Comparison of ENCODE assay signal across 2 fruit fly cellular contexts in genomic region chr2L:13367378-13367777, dm6.
TF ChIP-seq lines count a peak whose summit lies in the region.

Tap42 (plus strand) TSS chr2L:13367617.

TF ChIP-seq in whole organism, embryonic, 481 proteins besides CTCF, POLR2A, EP300 and RAD21 (continued from another document and continues in another):
- TF ChIP-seq bsh (GFP tag; optimal IDR thresholded peaks at IDR 0.05; lab: Kevin White, UChicago) (peak in 1 of 2 experiments; percentile 13), gfzf (GFP tag; optimal IDR thresholded peaks at IDR 0.05; lab: Kevin White, UChicago) (peak; percentile 20), CG18764 (GFP tag; optimal IDR thresholded peaks at IDR 0.05; lab: Kevin White, UChicago) (no peak), CG2120 (GFP tag; optimal IDR thresholded peaks at IDR 0.05; lab: Kevin White, UChicago) (peak; percentile 62), Gug (GFP tag; IDR thresholded peaks at IDR 0.05; lab: Robert Waterston, UW) (no peak), CG13123 (GFP tag; optimal IDR thresholded peaks at IDR 0.05; lab: Kevin White, UChicago) (no peak), ftz-f1 (GFP tag; optimal IDR thresholded peaks at IDR 0.05; lab: Kevin White, UChicago) (no peak), sqz (GFP tag; optimal IDR thresholded peaks at IDR 0.05; lab: Kevin White, UChicago) (no peak), CG1602 (GFP tag; optimal IDR thresholded peaks at IDR 0.05; lab: Kevin White, UChicago) (peak; percentile 4), tll (GFP tag; optimal IDR thresholded peaks at IDR 0.05; lab: Kevin White, UChicago) (no peak), CkIIα-i1 (GFP tag; IDR thresholded peaks at IDR 0.05; lab: Robert Waterston, UW) (no peak), Jarid2 (GFP tag; optimal IDR thresholded peaks at IDR 0.05; lab: Kevin White, UChicago) (no peak), Hmx (GFP tag; optimal IDR thresholded peaks at IDR 0.05; lab: Kevin White, UChicago) (no peak), Sin3A (optimal IDR thresholded peaks at IDR 0.05; lab: Kevin White, UChicago) (no peak), CG31441 (GFP tag; IDR thresholded peaks at IDR 0.05; lab: Robert Waterston, UW) (no peak), CG10565 (GFP tag; optimal IDR thresholded peaks at IDR 0.05; lab: Kevin White, UChicago) (no peak), ac (GFP tag; optimal IDR thresholded peaks at IDR 0.05; lab: Kevin White, UChicago) (no peak), CG4820 (GFP tag; optimal IDR thresholded peaks at IDR 0.05; lab: Kevin White, UChicago) (no peak), PHDP (tag; optimal IDR thresholded peaks at IDR 0.05; lab: Kevin White, UChicago) (peak; percentile 46), CG8281 (tag; optimal IDR thresholded peaks at IDR 0.05; lab: Kevin White, UChicago) (no peak), CG10654 (GFP tag; optimal IDR thresholded peaks at IDR 0.05; lab: Kevin White, UChicago) (no peak), Sox102F (GFP tag; optimal IDR thresholded peaks at IDR 0.05; lab: Kevin White, UChicago) (no peak), fd64A (GFP tag; optimal IDR thresholded peaks at IDR 0.05; lab: Kevin White, UChicago) (no peak), CG14014 (GFP tag; IDR thresholded peaks at IDR 0.05; lab: Robert Waterston, UW) (no peak), pb (GFP tag; optimal IDR thresholded peaks at IDR 0.05; lab: Kevin White, UChicago) (no peak), Oli (tag; optimal IDR thresholded peaks at IDR 0.05; lab: Kevin White, UChicago) (no peak), CG9876 (GFP tag; optimal IDR thresholded peaks at IDR 0.05; lab: Kevin White, UChicago) (no peak), CG3163 (GFP tag; optimal IDR thresholded peaks at IDR 0.05; lab: Kevin White, UChicago) (no peak), CG15479 (GFP tag; optimal IDR thresholded peaks at IDR 0.05; lab: Kevin White, UChicago) (peak; percentile 24), disco-r (GFP tag; optimal IDR thresholded peaks at IDR 0.05; lab: Kevin White, UChicago) (no peak), CG15011 (GFP tag; optimal IDR thresholded peaks at IDR 0.05; lab: Kevin White, UChicago) (no peak), MTF-1 (GFP tag; optimal IDR thresholded peaks at IDR 0.05; lab: Kevin White, UChicago; ENCODE audit: borderline replicate concordance) (no peak), Ets65A (GFP tag; lab: Kevin White, UChicago) (no peak), dmrt11E (tag; optimal IDR thresholded peaks at IDR 0.05; lab: Kevin White, UChicago) (no peak), slbo (GFP tag; IDR thresholded peaks at IDR 0.05; lab: Robert Waterston, UW) (no peak), CG6683 (GFP tag; optimal IDR thresholded peaks at IDR 0.05; lab: Kevin White, UChicago) (no peak), Lhr (GFP tag; optimal IDR thresholded peaks at IDR 0.05; lab: Kevin White, UChicago) (no peak), ERR (GFP tag; optimal IDR thresholded peaks at IDR 0.05; lab: Kevin White, UChicago) (no peak), CG15601 (tag; optimal IDR thresholded peaks at IDR 0.05; lab: Kevin White, UChicago) (peak; percentile 1), bbx (GFP tag; IDR thresholded peaks at IDR 0.05; lab: Robert Waterston, UW; ENCODE audit: partially characterized antibody) (no peak), gce (GFP tag; IDR thresholded peaks at IDR 0.05; lab: Robert Waterston, UW) (no peak), CG12155 (GFP tag; optimal IDR thresholded peaks at IDR 0.05; lab: Kevin White, UChicago) (peak; percentile 22), da (GFP tag; optimal IDR thresholded peaks at IDR 0.05; lab: Kevin White, UChicago) (no peak), CG33557 (GFP tag; optimal IDR thresholded peaks at IDR 0.05; lab: Kevin White, UChicago) (no peak), nmo (GFP tag; optimal IDR thresholded peaks at IDR 0.05; lab: Kevin White, UChicago) (peak; percentile 20), D19A (tag; optimal IDR thresholded peaks at IDR 0.05; lab: Kevin White, UChicago) (no peak), sens (GFP tag; lab: Kevin White, UChicago) (peak; percentile 61), CG4854 (GFP tag; optimal IDR thresholded peaks at IDR 0.05; lab: Kevin White, UChicago) (no peak), pan (optimal IDR thresholded peaks at IDR 0.05; lab: Kevin White, UChicago) (no peak), pan (GFP tag; optimal IDR thresholded peaks at IDR 0.05 in 1 of 2, IDR thresholded peaks at IDR 0.05 in 1 of 2) (no peak), CG5180 (GFP tag; optimal IDR thresholded peaks at IDR 0.05; lab: Kevin White, UChicago) (no peak), CG7372 (GFP tag; IDR thresholded peaks at IDR 0.05; lab: Robert Waterston, UW) (no peak), toy (GFP tag; IDR thresholded peaks at IDR 0.05; lab: Robert Waterston, UW) (no peak), CG12744 (GFP tag; optimal IDR thresholded peaks at IDR 0.05; lab: Kevin White, UChicago) (peak; percentile 13), TFAM (GFP tag; optimal IDR thresholded peaks at IDR 0.05; lab: Kevin White, UChicago) (no peak), Mes4 (GFP tag; optimal IDR thresholded peaks at IDR 0.05; lab: Kevin White, UChicago) (no peak), CG6175 (GFP tag; IDR thresholded peaks at IDR 0.05; lab: Robert Waterston, UW) (no peak), CG12219 (GFP tag; optimal IDR thresholded peaks at IDR 0.05; lab: Kevin White, UChicago) (no peak), pzg (GFP tag; optimal IDR thresholded peaks at IDR 0.05; lab: Kevin White, UChicago) (peak; percentile 45), HLHmδ (GFP tag; optimal IDR thresholded peaks at IDR 0.05; lab: Kevin White, UChicago) (no peak), CG17359 (tag; optimal IDR thresholded peaks at IDR 0.05; lab: Kevin White, UChicago) (no peak), salm (tag; optimal IDR thresholded peaks at IDR 0.05; lab: Kevin White, UChicago) (no peak), Sry-δ (GFP tag; optimal IDR thresholded peaks at IDR 0.05; lab: Kevin White, UChicago) (no peak), CG3407 (GFP tag; optimal IDR thresholded peaks at IDR 0.05; lab: Kevin White, UChicago) (no peak), Lim3 (GFP tag; IDR thresholded peaks at IDR 0.05; lab: Robert Waterston, UW) (no peak), tup (GFP tag; optimal IDR thresholded peaks at IDR 0.05; lab: Kevin White, UChicago) (no peak), zfh2 (GFP tag; optimal IDR thresholded peaks at IDR 0.05; lab: Kevin White, UChicago) (no peak), caup (GFP tag; optimal IDR thresholded peaks at IDR 0.05; lab: Kevin White, UChicago; ENCODE audit: severe bottlenecking) (peak; percentile 19), chm (GFP tag; IDR thresholded peaks at IDR 0.05; lab: Robert Waterston, UW) (no peak), ab (GFP tag; optimal IDR thresholded peaks at IDR 0.05; lab: Kevin White, UChicago) (no peak)

TF ChIP-seq in whole organism, prepupa, 60 proteins besides CTCF, POLR2A, EP300 and RAD21 (continued from another document):
- TF ChIP-seq Hr38 (GFP tag; optimal IDR thresholded peaks at IDR 0.05; lab: Kevin White, UChicago) (no peak), cyc (GFP tag; optimal IDR thresholded peaks at IDR 0.05; lab: Kevin White, UChicago) (peak; percentile 9), CG8119 (GFP tag; IDR thresholded peaks at IDR 0.05; lab: Robert Waterston, UW) (no peak), CG6792 (GFP tag; optimal IDR thresholded peaks at IDR 0.05; lab: Kevin White, UChicago) (no peak), net (GFP tag; optimal IDR thresholded peaks at IDR 0.05; lab: Kevin White, UChicago) (no peak), CG7368 (GFP tag; optimal IDR thresholded peaks at IDR 0.05; lab: Kevin White, UChicago) (no peak), Ets96B (tag; optimal IDR thresholded peaks at IDR 0.05; lab: Kevin White, UChicago) (no peak), CG8632 (GFP tag; optimal IDR thresholded peaks at IDR 0.05; lab: Kevin White, UChicago) (no peak), CG10631 (GFP tag; optimal IDR thresholded peaks at IDR 0.05; lab: Kevin White, UChicago) (no peak), CG31627 (GFP tag; optimal IDR thresholded peaks at IDR 0.05; lab: Kevin White, UChicago) (no peak), CG32006 (GFP tag; optimal IDR thresholded peaks at IDR 0.05; lab: Kevin White, UChicago) (no peak), esn (GFP tag; optimal IDR thresholded peaks at IDR 0.05; lab: Kevin White, UChicago) (peak; percentile 45), CG6854 (GFP tag; optimal IDR thresholded peaks at IDR 0.05; lab: Kevin White, UChicago) (no peak), CG3032 (tag; optimal IDR thresholded peaks at IDR 0.05; lab: Kevin White, UChicago) (peak; percentile 3), dsx (GFP tag; optimal IDR thresholded peaks at IDR 0.05; lab: Kevin White, UChicago; ENCODE audit: poor library complexity, severe bottlenecking) (no peak), fd85E (GFP tag; optimal IDR thresholded peaks at IDR 0.05; lab: Kevin White, UChicago) (no peak), topi (GFP tag; optimal IDR thresholded peaks at IDR 0.05; lab: Kevin White, UChicago) (no peak), ss (GFP tag; optimal IDR thresholded peaks at IDR 0.05; lab: Kevin White, UChicago) (no peak), CG6163 (GFP tag; IDR thresholded peaks at IDR 0.05; lab: Robert Waterston, UW) (no peak), Sox15 (GFP tag; optimal IDR thresholded peaks at IDR 0.05; lab: Kevin White, UChicago) (no peak), Eip78C (GFP tag; lab: Kevin White, UChicago) (peak; percentile 79), Sox102F (GFP tag; optimal IDR thresholded peaks at IDR 0.05; lab: Kevin White, UChicago) (no peak), achi (GFP tag; optimal IDR thresholded peaks at IDR 0.05; lab: Kevin White, UChicago) (no peak), CG9139 (GFP tag; optimal IDR thresholded peaks at IDR 0.05; lab: Kevin White, UChicago) (no peak), svp (GFP tag; lab: Kevin White, UChicago) (no peak), salr (GFP tag; optimal IDR thresholded peaks at IDR 0.05; lab: Kevin White, UChicago) (no peak), fd59A (GFP tag; optimal IDR thresholded peaks at IDR 0.05; lab: Kevin White, UChicago) (no peak), dac (GFP tag; optimal IDR thresholded peaks at IDR 0.05; lab: Kevin White, UChicago) (no peak)
